Fruit fly (Drosophila melanogaster) whole organism, wandering third instar larva: ENCODE measurements around the gene Pisd.

Experiments
- CG9705 ChIP-seq: fragments of 200-800 bp; sonication (Bioruptor generic); optimal IDR thresholded peaks from 2 replicates; lab custom pipeline; 2018; ENCODE audit warnings: missing biosample characterization, mild to moderate bottlenecking, missing genetic modification characterization
- Dif ChIP-seq: fragments of 200-275, 200-300 bp; sonication (Bioruptor generic); optimal IDR thresholded peaks from 2 replicates; lab custom pipeline; 2018; ENCODE audit warnings: missing biosample characterization, missing genetic modification characterization; ENCODE audit not compliant: partially characterized antibody
- GATAd ChIP-seq: sonication (Bioruptor generic); optimal IDR thresholded peaks from 2 replicates; lab custom pipeline; 2016; ENCODE audit warnings: missing biosample characterization, missing genetic modification characterization
- HLH106 ChIP-seq: fragments of 200-800 bp; optimal IDR thresholded peaks from 3 replicates; lab custom pipeline; 2019; ENCODE audit warnings: missing biosample characterization, mild to moderate bottlenecking, missing genetic modification characterization, moderate library complexity
- Hnf4 ChIP-seq: fragments of 200-800 bp; sonication (Bioruptor generic); optimal IDR thresholded peaks from 2 replicates; lab custom pipeline; 2016; ENCODE audit warnings: missing biosample characterization, mild to moderate bottlenecking, missing genetic modification characterization
- Hr78 ChIP-seq: fragments of >200 bp; optimal IDR thresholded peaks from 2 replicates; lab custom pipeline; 2017; ENCODE audit warnings: missing biosample characterization, missing genetic modification characterization
- Hr83 ChIP-seq: fragments of 200-300 bp; sonication (Bioruptor generic); optimal IDR thresholded peaks from 2 replicates; lab custom pipeline; 2016; ENCODE audit warnings: missing biosample characterization, mild to moderate bottlenecking, missing genetic modification characterization, moderate library complexity; ENCODE audit not compliant: poor library complexity, severe bottlenecking
- Jra ChIP-seq: sonication (Bioruptor generic); optimal IDR thresholded peaks from 2 replicates; lab custom pipeline; 2016; ENCODE audit warnings: missing biosample characterization, missing genetic modification characterization
- Mio ChIP-seq: sonication (Bioruptor generic); optimal IDR thresholded peaks from 2 replicates; lab custom pipeline; 2016; ENCODE audit warnings: missing biosample characterization, missing genetic modification characterization
- Myc ChIP-seq: fragments of >200 bp; optimal IDR thresholded peaks from 2 replicates; lab custom pipeline; 2017
- OdsH ChIP-seq: fragments of 200-800 bp; sonication (Bioruptor generic); optimal IDR thresholded peaks from 2 replicates; lab custom pipeline; 2016; ENCODE audit warnings: missing biosample characterization, mild to moderate bottlenecking, missing genetic modification characterization
- Rel ChIP-seq, 2 experiments: fragments of 200-800 bp; sonication (Bioruptor generic) in 1 of 2; optimal IDR thresholded peaks; 2 replicates in 1 of 2; 3 replicates in 1 of 2; lab custom pipeline; 2016 to 2019; ENCODE audit warnings: mild to moderate bottlenecking in 2 of 2, missing biosample characterization in 2 of 2, missing genetic modification characterization in 2 of 2, moderate library complexity in 1 of 2
- Sp1 ChIP-seq: fragments of 200-800 bp; sonication (Bioruptor generic); optimal IDR thresholded peaks from 3 replicates; lab custom pipeline; 2019; ENCODE audit warnings: missing biosample characterization, mild to moderate bottlenecking, missing genetic modification characterization, moderate library complexity
- Vsx2 ChIP-seq: fragments of 200-300, 225-300 bp; sonication (Bioruptor generic); optimal IDR thresholded peaks from 2 replicates; lab custom pipeline; 2018; ENCODE audit warnings: missing biosample characterization, missing genetic modification characterization; ENCODE audit not compliant: partially characterized antibody
- br ChIP-seq: fragments of 200-800 bp; sonication (Bioruptor generic); optimal IDR thresholded peaks from 2 replicates; lab custom pipeline; 2016; ENCODE audit warnings: missing biosample characterization, missing genetic modification characterization
- dmrt93B ChIP-seq: fragments of 200-800 bp; sonication (Bioruptor generic); optimal IDR thresholded peaks from 2 replicates; lab custom pipeline; 2018; ENCODE audit warnings: missing biosample characterization, mild to moderate bottlenecking, missing genetic modification characterization
- ey ChIP-seq: fragments of 200-800 bp; sonication (Bioruptor generic); optimal IDR thresholded peaks from 2 replicates; lab custom pipeline; 2016; ENCODE audit warnings: missing biosample characterization, missing genetic modification characterization
- fru ChIP-seq: fragments of 200-800 bp; sonication (Bioruptor generic); optimal IDR thresholded peaks from 3 replicates; lab custom pipeline; 2016; ENCODE audit warnings: missing biosample characterization, mild to moderate bottlenecking, missing genetic modification characterization
- h ChIP-seq: fragments of 200-800 bp; sonication (Bioruptor generic); optimal IDR thresholded peaks from 3 replicates; lab custom pipeline; 2016; ENCODE audit warnings: missing biosample characterization, mild to moderate bottlenecking, missing genetic modification characterization
- jim ChIP-seq: fragments of 175-275, 200-325 bp; sonication (Bioruptor generic); optimal IDR thresholded peaks from 2 replicates; lab custom pipeline; 2016; ENCODE audit warnings: missing biosample characterization, mild to moderate bottlenecking, missing genetic modification characterization
- lola ChIP-seq: fragments of >200 bp; optimal IDR thresholded peaks from 2 replicates; lab custom pipeline; 2017; ENCODE audit warnings: missing biosample characterization, missing genetic modification characterization
- pan ChIP-seq: fragments of >200 bp; optimal IDR thresholded peaks from 2 replicates; lab custom pipeline; 2017
- rgr ChIP-seq: fragments of 200-800 bp; sonication (Bioruptor generic); optimal IDR thresholded peaks from 3 replicates; lab custom pipeline; 2016; ENCODE audit warnings: missing biosample characterization, mild to moderate bottlenecking, missing genetic modification characterization
- sage ChIP-seq: fragments of 200-800 bp; sonication (Bioruptor generic); optimal IDR thresholded peaks from 2 replicates; lab custom pipeline; 2016; ENCODE audit warnings: missing biosample characterization, mild to moderate bottlenecking, missing genetic modification characterization
- sv ChIP-seq: fragments of 200-800 bp; sonication (Bioruptor generic); optimal IDR thresholded peaks from 3 replicates; lab custom pipeline; 2016; ENCODE audit warnings: missing biosample characterization, missing genetic modification characterization
- tai ChIP-seq: sonication (Bioruptor generic); optimal IDR thresholded peaks from 2 replicates; lab custom pipeline; 2016; ENCODE audit warnings: missing biosample characterization, missing genetic modification characterization
- woc ChIP-seq: sonication (Bioruptor generic); optimal IDR thresholded peaks from 2 replicates; lab custom pipeline; 2016; ENCODE audit warnings: missing biosample characterization, mild to moderate bottlenecking, missing genetic modification characterization

Gene Pisd

dm6 chr3R:24051459-24052165, 1.0 kb downstream of the Pisd start:
- TF ChIP-seq Dif (GFP tag; lab: Kevin White, UChicago) (peak; percentile 54), Rel (GFP tag; optimal IDR thresholded peaks at IDR 0.05; lab: Kevin White, UChicago) (no peak), Rel (tag; optimal IDR thresholded peaks at IDR 0.05; lab: Kevin White, UChicago) (peak; percentile 28), tai (GFP tag; lab: Kevin White, UChicago) (no peak), Hr78 (no peak), br (GFP tag; lab: Kevin White, UChicago) (no peak), h (GFP tag; lab: Kevin White, UChicago) (peak; percentile 11), sage (GFP tag; lab: Kevin White, UChicago) (no peak), pan (lab: Kevin White, UChicago) (no peak)
- TF ChIP-seq, all 38 proteins: peak for 3

dm6 chr3R:24053506-24054102, 3.0 kb downstream of the Pisd start:
- TF ChIP-seq Rel (GFP tag; optimal IDR thresholded peaks at IDR 0.05; lab: Kevin White, UChicago) (no peak), Rel (tag; optimal IDR thresholded peaks at IDR 0.05; lab: Kevin White, UChicago) (peak; percentile 95), br (GFP tag; lab: Kevin White, UChicago) (peak; percentile 84), fru (GFP tag; lab: Kevin White, UChicago) (no peak), h (GFP tag; lab: Kevin White, UChicago) (peak; percentile 95), Sp1 (no peak), Hnf4 (no peak)

dm6 chr3R:24054227-24054626, 3.6 kb downstream of the Pisd start, which contains the start of gene CG6000:
Gene CG6000, plus strand, starts transcription at chr3R:24054391.
- TF ChIP-seq pan (lab: Kevin White, UChicago) = no peak
- no peak for TF ChIP-seq jim (GFP tag; lab: Kevin White, UChicago)
- no peak for TF ChIP-seq Sp1
- no peak for TF ChIP-seq Hr83 (GFP tag; lab: Kevin White, UChicago)
- TF ChIP-seq Myc = peak; percentile 34
- no peak for TF ChIP-seq GATAd (GFP tag; lab: Kevin White, UChicago)
- no peak for TF ChIP-seq Mio (GFP tag; lab: Kevin White, UChicago)

- peak; percentile 24 for TF ChIP-seq Sp1
- TF ChIP-seq lola (GFP tag; lab: Kevin White, UChicago) = no peak
- peak; percentile 17 for TF ChIP-seq Myc
- TF ChIP-seq Rel (GFP tag; optimal IDR thresholded peaks at IDR 0.05; lab: Kevin White, UChicago) = no peak
- peak; percentile 60 for TF ChIP-seq Rel (tag; optimal IDR thresholded peaks at IDR 0.05; lab: Kevin White, UChicago)
These were observed 6.6 kb downstream of the Pisd start, which contains the start of gene Hsp68 for dm6 chr3R:24057188-24057587. Gene Hsp68, minus strand, starts transcription at chr3R:24057310.

- TF ChIP-seq Jra (GFP tag; lab: Kevin White, UChicago) (peak; percentile 63), CG9705 (GFP tag; lab: Kevin White, UChicago) (peak; percentile 49), Mio (GFP tag; lab: Kevin White, UChicago) (no peak), Dif (GFP tag; lab: Kevin White, UChicago) (no peak), pan (lab: Kevin White, UChicago) (no peak), HLH106 (tag; lab: Kevin White, UChicago) (peak; percentile 47), OdsH (GFP tag; lab: Kevin White, UChicago) (peak; percentile 35), dmrt93B (GFP tag; lab: Kevin White, UChicago) (no peak), jim (GFP tag; lab: Kevin White, UChicago) (peak; percentile 62), sv (peak; percentile 0), ey (GFP tag; lab: Kevin White, UChicago) (peak; percentile 14), Hr83 (GFP tag; lab: Kevin White, UChicago) (peak; percentile 96), Vsx2 (GFP tag; lab: Kevin White, UChicago) (no peak), Hnf4 (no peak), woc (GFP tag; lab: Kevin White, UChicago) (peak; percentile 36), rgr (GFP tag; lab: Kevin White, UChicago) (no peak)
These were observed 7.5 kb downstream of the Pisd start, which contains the start of gene SMC1 for dm6 chr3R:24058041-24058440. Gene SMC1, plus strand, starts transcription at chr3R:24058287.
